Fruit fly (Drosophila melanogaster): ENCODE measurements around the gene Best1.
A peak's percentile ranks its signal among the peaks of the same experiment; 100 is the strongest.

The Best1 gene

dm6 chr3R:10130091-10130490, 40.2 kb downstream of the Best1 start (continued):
- TF ChIP-seq Chrac-16 (GFP tag; optimal IDR thresholded peaks at IDR 0.05): peak; percentile 28
- TF ChIP-seq Adf1 (GFP tag; IDR thresholded peaks at IDR 0.05): peak; percentile 38; the same call in 1 of the 2 replicates
- TF ChIP-seq Atf3 (GFP tag; optimal IDR thresholded peaks at IDR 0.05): no peak
- no peak for TF ChIP-seq CG10321 (GFP tag; IDR thresholded peaks at IDR 0.05)
- TF ChIP-seq CG15073 (GFP tag; optimal IDR thresholded peaks at IDR 0.05): no peak
- no peak for TF ChIP-seq Atf-2 (GFP tag; optimal IDR thresholded peaks at IDR 0.05)
- no peak for TF ChIP-seq wek (GFP tag; optimal IDR thresholded peaks at IDR 0.05)
- peak; percentile 56 for TF ChIP-seq CoRest (tag; optimal IDR thresholded peaks at IDR 0.05)
- TF ChIP-seq CG14441 (GFP tag; IDR thresholded peaks at IDR 0.05): peak; percentile 71
- no peak for TF ChIP-seq Jarid2 (GFP tag; optimal IDR thresholded peaks at IDR 0.05)

DNA sequence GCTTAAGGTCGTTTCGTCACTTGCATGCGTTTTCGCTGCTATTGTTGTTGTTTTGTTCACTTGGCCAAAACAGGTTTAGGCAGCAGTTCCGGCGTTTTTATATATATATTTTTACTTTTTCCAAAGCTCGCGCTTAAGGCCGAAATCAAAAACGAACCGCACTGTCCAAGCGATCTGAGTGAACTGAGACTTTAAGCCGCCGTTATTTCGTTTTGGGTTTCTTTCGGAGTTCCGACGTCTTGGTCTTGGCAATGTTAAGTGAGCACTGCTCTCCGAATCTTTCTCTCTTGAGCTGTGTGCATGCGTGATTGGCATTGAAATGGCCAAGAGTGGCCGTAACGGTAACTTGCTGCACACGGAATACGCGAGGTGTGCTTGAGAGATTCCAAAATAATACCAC, 44.8 kb downstream of the Best1 start, which contains the start of gene knk:
Gene knk (minus strand): TSS at position 188 of the 400 bp plus-strand sequence.
- TF ChIP-seq ara (GFP tag; IDR thresholded peaks at IDR 0.05): 0 out of 2 replicates have a peak, but pooled peaks have one; percentile 24
- no peak for TF ChIP-seq eve (GFP tag; optimal IDR thresholded peaks at IDR 0.05)
- TF ChIP-seq CG13287 (GFP tag; IDR thresholded peaks at IDR 0.05; ENCODE audit: partially characterized antibody): peak; percentile 48
- peak; percentile 73 for TF ChIP-seq CG18476 (GFP tag; optimal IDR thresholded peaks at IDR 0.05)
- no peak for TF ChIP-seq NC2α (GFP tag; optimal IDR thresholded peaks at IDR 0.05)
- peak; percentile 54 for TF ChIP-seq CG4360 (GFP tag; IDR thresholded peaks at IDR 0.05)
- no peak for TF ChIP-seq Mes4 (GFP tag; optimal IDR thresholded peaks at IDR 0.05)
- peak; percentile 33 for TF ChIP-seq sd (tag; optimal IDR thresholded peaks at IDR 0.05)
- TF ChIP-seq CG8924 (tag; optimal IDR thresholded peaks at IDR 0.05): peak; percentile 38
- TF ChIP-seq CG31441 (GFP tag; IDR thresholded peaks at IDR 0.05): no peak
- no peak for TF ChIP-seq trem (tag; optimal IDR thresholded peaks at IDR 0.05)
- no peak for TF ChIP-seq hbn (GFP tag; IDR thresholded peaks at IDR 0.05; ENCODE audit: partially characterized antibody)
- TF ChIP-seq CG12071 (GFP tag; optimal IDR thresholded peaks at IDR 0.05): no peak
- no peak for TF ChIP-seq CG15011 (GFP tag; optimal IDR thresholded peaks at IDR 0.05)
- peak; percentile 53 for TF ChIP-seq nom (GFP tag; optimal IDR thresholded peaks at IDR 0.05)
- TF ChIP-seq Pdp1 (GFP tag; optimal IDR thresholded peaks at IDR 0.05): no peak
- TF ChIP-seq usp (GFP tag; optimal IDR thresholded peaks at IDR 0.05): no peak
- TF ChIP-seq CG4424 (GFP tag; optimal IDR thresholded peaks at IDR 0.05): no peak
- no peak for TF ChIP-seq croc (GFP tag; conservative IDR thresholded peaks at IDR 0.05)
- TF ChIP-seq Scr (GFP tag; IDR thresholded peaks at IDR 0.05; ENCODE audit: partially characterized antibody): 0 out of 2 replicates have a peak, but pooled peaks have one; percentile 17
- peak; percentile 87 for TF ChIP-seq CG15269 (tag; optimal IDR thresholded peaks at IDR 0.05)
- no peak for TF ChIP-seq CG13775 (GFP tag; optimal IDR thresholded peaks at IDR 0.05)
- TF ChIP-seq ewg (GFP tag; optimal IDR thresholded peaks at IDR 0.05): no peak
- no peak for TF ChIP-seq CG5245 (GFP tag; optimal IDR thresholded peaks at IDR 0.05)
- TF ChIP-seq bab2 (GFP tag; optimal IDR thresholded peaks at IDR 0.05): no peak
- TF ChIP-seq sr (GFP tag; IDR thresholded peaks at IDR 0.05): 0 out of 3 replicates have a peak, but pooled peaks have one; percentile 22
- no peak for TF ChIP-seq CG7963 (GFP tag; IDR thresholded peaks at IDR 0.05; ENCODE audit: partially characterized antibody)
- peak; percentile 49; the same call in 1 of the 3 replicates for TF ChIP-seq row (GFP tag; IDR thresholded peaks at IDR 0.05)
- TF ChIP-seq sqz (GFP tag; optimal IDR thresholded peaks at IDR 0.05): peak; percentile 39
- TF ChIP-seq Atf6 (GFP tag; IDR thresholded peaks at IDR 0.05): no peak
- TF ChIP-seq CG3995 (GFP tag; optimal IDR thresholded peaks at IDR 0.05): no peak
- TF ChIP-seq kni (GFP tag; optimal IDR thresholded peaks at IDR 0.05): peak; percentile 37
- TF ChIP-seq luna (GFP tag; optimal IDR thresholded peaks at IDR 0.05): no peak
- TF ChIP-seq z (GFP tag; IDR thresholded peaks at IDR 0.05): peak; percentile 75; the same call in 2 of the 3 replicates
- no peak for TF ChIP-seq CG8388 (GFP tag; optimal IDR thresholded peaks at IDR 0.05)
- TF ChIP-seq sob (GFP tag; IDR thresholded peaks at IDR 0.05): 0 out of 2 replicates have a peak, but pooled peaks have one; percentile 31
- TF ChIP-seq CG34422 (GFP tag; IDR thresholded peaks at IDR 0.05): peak; percentile 34; the same call in 1 of the 3 replicates
- TF ChIP-seq pros (GFP tag; optimal IDR thresholded peaks at IDR 0.05): peak; percentile 99
- TF ChIP-seq nerfin-2 (GFP tag; IDR thresholded peaks at IDR 0.05; ENCODE audit: partially characterized antibody): no peak
- TF ChIP-seq B-H2 (GFP tag; optimal IDR thresholded peaks at IDR 0.05): no peak
